Worm (Caenorhabditis elegans) whole organism, late embryonic: Measurements from ENCODE around the gene F55C12.19.

Experiments used
- C08G9.2 ChIP-seq: sonication (generic microtip); optimal IDR thresholded peaks from 2 replicates; lab custom pipeline; 2016; ENCODE audit warnings: mild to moderate bottlenecking, missing genetic modification characterization, moderate library complexity, missing compliant biosample characterization
- C38D4.7 ChIP-seq: fragments of 200-800 bp; sonication (Bioruptor generic); optimal IDR thresholded peaks from 2 replicates; lab custom pipeline; 2018; ENCODE audit warnings: mild to moderate bottlenecking, missing genetic modification characterization, moderate library complexity, missing compliant biosample characterization
- T23F11.4 ChIP-seq: fragments of 200-800 bp; sonication (Bioruptor generic); optimal IDR thresholded peaks from 2 replicates; lab custom pipeline; 2018; ENCODE audit warnings: mild to moderate bottlenecking, missing genetic modification characterization, missing compliant biosample characterization
- Y22D7AL.16 ChIP-seq: sonication (generic microtip); optimal IDR thresholded peaks from 2 replicates; lab custom pipeline; 2016; ENCODE audit warnings: missing genetic modification characterization, missing compliant biosample characterization
- ahr-1 ChIP-seq: sonication (generic microtip); optimal IDR thresholded peaks from 2 replicates; lab custom pipeline; 2016; ENCODE audit warnings: missing genetic modification characterization, missing compliant biosample characterization
- ceh-14 ChIP-seq: sonication (generic microtip); optimal IDR thresholded peaks from 2 replicates; lab custom pipeline; 2016; ENCODE audit warnings: missing genotype, missing genetic modification characterization, missing compliant biosample characterization
- ceh-2 ChIP-seq: sonication (generic microtip); optimal IDR thresholded peaks from 2 replicates; lab custom pipeline; 2016; ENCODE audit warnings: missing genotype, missing genetic modification characterization, missing compliant biosample characterization
- ceh-22 ChIP-seq: sonication (generic microtip); optimal IDR thresholded peaks from 2 replicates; lab custom pipeline; 2017; ENCODE audit warnings: missing biosample characterization, missing genetic modification characterization
- ceh-30 ChIP-seq: fragments of 150-350 bp; optimal IDR thresholded peaks from 2 replicates; lab custom pipeline; 2014; ENCODE audit warnings: missing biosample characterization, missing genetic modification characterization
- ceh-48 ChIP-seq: sonication (generic microtip); optimal IDR thresholded peaks from 2 replicates; lab custom pipeline; 2016; ENCODE audit warnings: missing genetic modification characterization, inconsistent platforms, missing compliant biosample characterization
- ceh-6 ChIP-seq: fragments of 200-800 bp; sonication (Bioruptor generic); optimal IDR thresholded peaks from 2 replicates; lab custom pipeline; 2018; ENCODE audit warnings: mild to moderate bottlenecking, missing genetic modification characterization, missing compliant biosample characterization
- ceh-9 ChIP-seq: sonication (generic microtip); optimal IDR thresholded peaks from 2 replicates; lab custom pipeline; 2016; ENCODE audit warnings: mild to moderate bottlenecking, missing genetic modification characterization, inconsistent platforms, missing compliant biosample characterization
- dmd-4 ChIP-seq: sonication (generic microtip); optimal IDR thresholded peaks from 2 replicates; lab custom pipeline; 2016; ENCODE audit warnings: borderline replicate concordance, missing genetic modification characterization, missing compliant biosample characterization
- dve-1 ChIP-seq: sonication (generic microtip); optimal IDR thresholded peaks from 2 replicates; lab custom pipeline; 2017; ENCODE audit warnings: antibody characterized with exemption, mild to moderate bottlenecking, missing genetic modification characterization, missing compliant biosample characterization
- elt-2 ChIP-seq: sonication (generic microtip); optimal IDR thresholded peaks from 2 replicates; lab custom pipeline; 2016; ENCODE audit warnings: missing genetic modification reagents, missing genetic modification characterization, missing compliant biosample characterization
- eyg-1 ChIP-seq: sonication (generic microtip); optimal IDR thresholded peaks from 2 replicates; lab custom pipeline; 2016; ENCODE audit warnings: missing genotype, missing genetic modification characterization, missing compliant biosample characterization
- fkh-6 ChIP-seq: sonication (generic microtip); optimal IDR thresholded peaks from 2 replicates; lab custom pipeline; 2016; ENCODE audit warnings: missing genetic modification characterization, missing compliant biosample characterization
- hlh-13 ChIP-seq: fragments of 200-800 bp; sonication (Bioruptor generic); optimal IDR thresholded peaks from 2 replicates; lab custom pipeline; 2018; ENCODE audit warnings: mild to moderate bottlenecking, missing genetic modification characterization, missing compliant biosample characterization
- hlh-15 ChIP-seq: sonication (generic microtip); optimal IDR thresholded peaks from 2 replicates; lab custom pipeline; 2016; ENCODE audit warnings: missing genetic modification characterization, missing compliant biosample characterization
- hlh-30 ChIP-seq: sonication (generic microtip); optimal IDR thresholded peaks from 2 replicates; lab custom pipeline; 2017; ENCODE audit warnings: antibody characterized with exemption, missing genetic modification characterization, missing compliant biosample characterization; ENCODE audit not compliant: insufficient read depth
- hlh-6 ChIP-seq: sonication (generic microtip); optimal IDR thresholded peaks from 2 replicates; lab custom pipeline; 2016; ENCODE audit warnings: missing genotype, missing genetic modification characterization, missing compliant biosample characterization
- lim-6 ChIP-seq: sonication (generic microtip); optimal IDR thresholded peaks from 2 replicates; lab custom pipeline; 2016; ENCODE audit warnings: missing genetic modification characterization, missing compliant biosample characterization
- nfya-1 ChIP-seq: sonication (generic microtip); optimal IDR thresholded peaks from 2 replicates; lab custom pipeline; 2017; ENCODE audit warnings: missing genetic modification characterization, mild to moderate bottlenecking, missing compliant biosample characterization, antibody characterized with exemption, moderate library complexity
- nhr-11 ChIP-seq: fragments of 150-350 bp; optimal IDR thresholded peaks from 2 replicates; lab custom pipeline; 2014; ENCODE audit warnings: missing biosample characterization, missing genetic modification characterization
- npax-4 ChIP-seq: sonication (generic microtip); optimal IDR thresholded peaks from 2 replicates; lab custom pipeline; 2016; ENCODE audit warnings: missing genetic modification characterization, missing compliant biosample characterization
- odd-2 ChIP-seq: sonication (generic microtip); optimal IDR thresholded peaks from 2 replicates; lab custom pipeline; 2017; ENCODE audit warnings: antibody characterized with exemption, mild to moderate bottlenecking, missing genetic modification characterization, missing compliant biosample characterization
- pag-3 ChIP-seq: sonication (generic microtip); optimal IDR thresholded peaks from 2 replicates; lab custom pipeline; 2016; ENCODE audit warnings: missing compliant biosample characterization, missing genetic modification characterization, borderline replicate concordance
- pax-1 ChIP-seq: fragments of 150-350 bp; optimal IDR thresholded peaks from 2 replicates; lab custom pipeline; 2014; ENCODE audit warnings: missing biosample characterization, missing genetic modification characterization
- pha-2 ChIP-seq: sonication (generic microtip); optimal IDR thresholded peaks from 2 replicates; lab custom pipeline; 2017; ENCODE audit warnings: mild to moderate bottlenecking, missing genetic modification characterization, missing compliant biosample characterization
- pqm-1 ChIP-seq: sonication (generic microtip); optimal IDR thresholded peaks from 2 replicates; lab custom pipeline; 2016; ENCODE audit warnings: missing genetic modification characterization, missing compliant biosample characterization
- ref-2 ChIP-seq: sonication (generic microtip); optimal IDR thresholded peaks from 2 replicates; lab custom pipeline; 2016; ENCODE audit warnings: missing genetic modification characterization, missing compliant biosample characterization
- rnt-1 ChIP-seq: sonication (generic microtip); optimal IDR thresholded peaks from 2 replicates; lab custom pipeline; 2016; ENCODE audit warnings: missing genetic modification characterization, missing compliant biosample characterization
- sdc-2 ChIP-seq: sonication (generic microtip); optimal IDR thresholded peaks from 2 replicates; lab custom pipeline; 2016; ENCODE audit warnings: missing genotype, missing genetic modification characterization, missing compliant biosample characterization
- sox-2 ChIP-seq: fragments of 200-800 bp; sonication (Bioruptor generic); IDR thresholded peaks from 2 replicates; pipeline ENCODE4 v1.3.6; 2022; ENCODE audit warnings: missing genetic modification reagents, missing genetic modification characterization, missing compliant biosample characterization
- sox-4 ChIP-seq: sonication (generic microtip); optimal IDR thresholded peaks from 2 replicates; lab custom pipeline; 2017; ENCODE audit warnings: mild to moderate bottlenecking, missing genetic modification characterization, inconsistent platforms, missing compliant biosample characterization
- tbx-7 ChIP-seq: sonication (generic microtip); optimal IDR thresholded peaks from 2 replicates; lab custom pipeline; 2016; ENCODE audit warnings: missing genotype, missing genetic modification characterization, missing compliant biosample characterization
- unc-3 ChIP-seq, 2 experiments: fragments of 200-800 bp in 1 of 2; sonication (Bioruptor generic) in 1 of 2; sonication (generic microtip) in 1 of 2; conservative IDR thresholded peaks in 1 of 2; optimal IDR thresholded peaks in 1 of 2; 2 replicates each; pipeline versions ENCODE4 v1.3.6 to Lab custom; 2016 to 2022; ENCODE audit warnings: missing compliant biosample characterization in 2 of 2, missing genetic modification characterization in 2 of 2, missing genetic modification reagents in 1 of 2
- unc-42 ChIP-seq: sonication (generic microtip); optimal IDR thresholded peaks from 2 replicates; lab custom pipeline; 2016; ENCODE audit warnings: missing genotype, missing genetic modification characterization, missing compliant biosample characterization
- unc-86 ChIP-seq: sonication (generic microtip); optimal IDR thresholded peaks from 2 replicates; lab custom pipeline; 2016; ENCODE audit warnings: missing genetic modification characterization, missing compliant biosample characterization
- ztf-16 ChIP-seq: sonication (generic microtip); optimal IDR thresholded peaks from 2 replicates; lab custom pipeline; 2017; ENCODE audit warnings: missing genetic modification characterization, missing compliant biosample characterization

Gene F55C12.19

ce11 chrII:5865405-5866308, at the start of gene F55C12.19:
TSS of gene F55C12.19 (plus strand) at chrII:5866139.
- TF ChIP-seq sox-4 (tag; lab: Kevin White, UChicago) (no peak), elt-2 (no peak), ceh-48 (tag; lab: Kevin White, UChicago) (no peak), ref-2 (tag; lab: Kevin White, UChicago) (no peak), pha-2 (tag; lab: Kevin White, UChicago) (no peak), C08G9.2 (tag; lab: Kevin White, UChicago) (no peak), lim-6 (no peak), ahr-1 (no peak), dmd-4 (tag; lab: Kevin White, UChicago) (no peak), unc-3 (GFP tag; conservative IDR thresholded peaks at IDR 0.05; lab: Robert Waterston, UW) (no peak), unc-3 (tag; optimal IDR thresholded peaks at IDR 0.05; lab: Kevin White, UChicago) (no peak), hlh-15 (tag; lab: Kevin White, UChicago) (no peak)

- TF ChIP-seq unc-42 (tag; lab: Kevin White, UChicago) (no peak), Y22D7AL.16 (no peak), hlh-15 (tag; lab: Kevin White, UChicago) (no peak), T23F11.4 (GFP tag; lab: Kevin White, UChicago) (no peak), nhr-11 (tag; lab: Kevin White, UChicago) (no peak), npax-4 (tag; lab: Kevin White, UChicago) (no peak), pag-3 (no peak), unc-86 (tag; lab: Kevin White, UChicago) (no peak), sdc-2 (tag; lab: Kevin White, UChicago) (no peak), ceh-48 (tag; lab: Kevin White, UChicago) (no peak), ref-2 (tag; lab: Kevin White, UChicago) (no peak), sox-2 (GFP tag; lab: Robert Waterston, UW) (no peak), ceh-9 (no peak), C38D4.7 (GFP tag; lab: Kevin White, UChicago) (no peak), hlh-6 (tag; lab: Kevin White, UChicago) (no peak), ztf-16 (tag; lab: Kevin White, UChicago) (no peak), pha-2 (tag; lab: Kevin White, UChicago) (no peak), rnt-1 (no peak)
These were observed 49.6 kb upstream of the F55C12.19 start, which contains the start of gene ZK1248.20 for ce11 chrII:5816346-5816745. TSS of gene ZK1248.20 (plus strand) at chrII:5816646.

ce11 chrII:5818298-5818697, 47.6 kb upstream of the F55C12.19 start, which contains the start of gene ZK1248.4:
TSS of gene ZK1248.4 (plus strand) at chrII:5818598.
- no peak for TF ChIP-seq fkh-6 (tag; lab: Kevin White, UChicago)
- no peak for TF ChIP-seq dve-1 (tag; lab: Kevin White, UChicago)
- TF ChIP-seq ceh-2 (tag; lab: Kevin White, UChicago), result no peak
- no peak for TF ChIP-seq nfya-1 (tag; lab: Kevin White, UChicago)
- no peak for TF ChIP-seq hlh-13 (GFP tag; lab: Kevin White, UChicago)
- TF ChIP-seq pax-1 (tag; lab: Kevin White, UChicago), result no peak
- no peak for TF ChIP-seq pqm-1 (tag; lab: Kevin White, UChicago)
- TF ChIP-seq odd-2, result no peak
- TF ChIP-seq hlh-30 (tag; lab: Kevin White, UChicago), result no peak
- TF ChIP-seq ceh-6 (GFP tag; lab: Kevin White, UChicago), result no peak
- no peak for TF ChIP-seq eyg-1 (tag; lab: Kevin White, UChicago)
- no peak for TF ChIP-seq ceh-22
- no peak for TF ChIP-seq ceh-14 (tag; lab: Kevin White, UChicago)
- TF ChIP-seq tbx-7 (tag; lab: Kevin White, UChicago), result no peak
- TF ChIP-seq C08G9.2 (tag; lab: Kevin White, UChicago), result no peak
- TF ChIP-seq ceh-30, result no peak
